Worm (Caenorhabditis elegans): ENCODE data around the gene C50B8.5.

ce11 chrV:13613870-13614269, 33.1 kb downstream of the C50B8.5 start, which contains the start of gene F53F4.7:
- no peak for TF ChIP-seq ztf-29 (GFP tag; IDR thresholded peaks at IDR 0.05)
- TF ChIP-seq ref-1 (GFP tag; conservative IDR thresholded peaks at IDR 0.05) = no peak
- no peak for TF ChIP-seq cog-1 (tag; optimal IDR thresholded peaks at IDR 0.05)
